Fruit fly (Drosophila melanogaster) whole organism, embryonic: ENCODE results near the gene CG33096.

Experiments used
- Aef1 ChIP-seq: fragments of 200-800 bp; sonication (Bioruptor generic); IDR thresholded peaks from 3 replicates; pipeline ENCODE4 v1.3.6; 2022; ENCODE audit warnings: missing biosample characterization, missing genetic modification characterization
- CG10267 ChIP-seq: fragments of 200-800 bp; sonication (Bioruptor generic); optimal IDR thresholded peaks from 2 replicates; lab custom pipeline; 2018; ENCODE audit warnings: missing biosample characterization, mild to moderate bottlenecking, missing genetic modification characterization, moderate library complexity
- CG10321 ChIP-seq: fragments of 200-800 bp; sonication (Bioruptor generic); IDR thresholded peaks from 2 replicates; pipeline ENCODE4 v1.3.6; 2022; ENCODE audit warnings: missing biosample characterization, missing genetic modification characterization
- CG11085 ChIP-seq: fragments of 200-800 bp; sonication (Bioruptor generic); IDR thresholded peaks from 2 replicates; pipeline ENCODE4 v1.3.6; 2022; ENCODE audit warnings: missing biosample characterization, missing genetic modification characterization
- CG11504 ChIP-seq: fragments of 200-800 bp; sonication (Bioruptor generic); optimal IDR thresholded peaks from 3 replicates; lab custom pipeline; 2019; ENCODE audit warnings: missing biosample characterization, mild to moderate bottlenecking, missing genetic modification characterization, moderate library complexity
- CG12071 ChIP-seq: fragments of 200-800 bp; sonication (Bioruptor generic); optimal IDR thresholded peaks from 3 replicates; lab custom pipeline; 2018; ENCODE audit warnings: missing biosample characterization, mild to moderate bottlenecking, missing genetic modification characterization
- CG13123 ChIP-seq: fragments of 200-800 bp; sonication (Bioruptor generic); optimal IDR thresholded peaks from 2 replicates; lab custom pipeline; 2016; ENCODE audit warnings: missing biosample characterization, missing genetic modification characterization
- CG15073 ChIP-seq: fragments of 200-800 bp; sonication (Bioruptor generic); optimal IDR thresholded peaks from 2 replicates; lab custom pipeline; 2016; ENCODE audit warnings: missing biosample characterization, missing genetic modification characterization
- CG1647 ChIP-seq: fragments of 200-800 bp; sonication (Bioruptor generic); optimal IDR thresholded peaks from 3 replicates; lab custom pipeline; 2016; ENCODE audit warnings: missing biosample characterization, missing genetic modification characterization
- CG17568 ChIP-seq: fragments of 200-800 bp; sonication (Bioruptor generic); optimal IDR thresholded peaks from 2 replicates; lab custom pipeline; 2018; ENCODE audit warnings: missing biosample characterization, mild to moderate bottlenecking, missing genetic modification characterization, moderate library complexity
- CG1792 ChIP-seq: fragments of 200-800 bp; sonication (Bioruptor generic); optimal IDR thresholded peaks from 2 replicates; lab custom pipeline; 2016; ENCODE audit warnings: missing biosample characterization, missing genetic modification characterization
- CG2678 ChIP-seq: fragments of 200-800 bp; sonication (Bioruptor generic); optimal IDR thresholded peaks from 3 replicates; lab custom pipeline; 2019; ENCODE audit warnings: missing biosample characterization, mild to moderate bottlenecking, missing genetic modification characterization, moderate library complexity
- CG42726 ChIP-seq: fragments of 200-800 bp; sonication (Bioruptor generic); IDR thresholded peaks from 2 replicates; pipeline ENCODE4 v1.3.6; 2022; ENCODE audit warnings: missing biosample characterization, missing genetic modification characterization; ENCODE audit not compliant: partially characterized antibody
- CG4282 ChIP-seq: fragments of 200-800 bp; sonication (Bioruptor generic); optimal IDR thresholded peaks from 2 replicates; lab custom pipeline; 2016; ENCODE audit warnings: missing biosample characterization, missing genetic modification characterization
- CG4820 ChIP-seq: fragments of 200-800 bp; sonication (Bioruptor generic); optimal IDR thresholded peaks from 3 replicates; lab custom pipeline; 2016; ENCODE audit warnings: missing biosample characterization, missing genetic modification characterization
- CG5180 ChIP-seq: fragments of 200-800 bp; sonication (Bioruptor generic); optimal IDR thresholded peaks from 3 replicates; lab custom pipeline; 2017; ENCODE audit warnings: missing biosample characterization, missing genetic modification characterization, mild to moderate bottlenecking, moderate library complexity, missing genetic modification reagents
- CG6813 ChIP-seq: fragments of 200-800 bp; sonication (Bioruptor generic); optimal IDR thresholded peaks from 2 replicates; lab custom pipeline; 2017; ENCODE audit warnings: missing biosample characterization, missing genetic modification characterization, mild to moderate bottlenecking, moderate library complexity, missing genetic modification reagents
- CG8290 ChIP-seq, 3 experiments: fragments of 200-800 bp; sonication (Bioruptor generic); optimal IDR thresholded peaks; 2 replicates each; lab custom pipeline; 2016 to 2019; ENCODE audit warnings: missing biosample characterization in 3 of 3, missing genetic modification characterization in 3 of 3, mild to moderate bottlenecking in 2 of 3, moderate library complexity in 1 of 3
- CG8359 ChIP-seq: fragments of 200-800 bp; sonication (Bioruptor generic); optimal IDR thresholded peaks from 2 replicates; lab custom pipeline; 2017; ENCODE audit warnings: missing biosample characterization, mild to moderate bottlenecking, missing genetic modification characterization, borderline replicate concordance
- CG8388 ChIP-seq: fragments of 200-800 bp; sonication (Bioruptor generic); optimal IDR thresholded peaks from 2 replicates; lab custom pipeline; 2019; ENCODE audit warnings: missing biosample characterization, mild to moderate bottlenecking, missing genetic modification characterization, moderate library complexity
- CG9876 ChIP-seq: fragments of 200-800 bp; sonication (Bioruptor generic); optimal IDR thresholded peaks from 2 replicates; lab custom pipeline; 2016; ENCODE audit warnings: missing biosample characterization, missing genetic modification characterization
- Drgx ChIP-seq: fragments of 200-800 bp; sonication (Bioruptor generic); IDR thresholded peaks from 2 replicates; pipeline ENCODE4 v1.3.6; 2022; ENCODE audit warnings: missing biosample characterization, missing genetic modification characterization
- Elba2 ChIP-seq: fragments of 200-800 bp; sonication (Bioruptor generic); optimal IDR thresholded peaks from 3 replicates; lab custom pipeline; 2016; ENCODE audit warnings: missing biosample characterization, missing genetic modification characterization
- Fer1 ChIP-seq: fragments of 200-800 bp; sonication (Bioruptor generic); optimal IDR thresholded peaks from 2 replicates; lab custom pipeline; 2017; ENCODE audit warnings: missing biosample characterization, mild to moderate bottlenecking, missing genetic modification characterization
- HLHmδ ChIP-seq: fragments of 200-800 bp; sonication (Bioruptor generic); optimal IDR thresholded peaks from 2 replicates; lab custom pipeline; 2018; ENCODE audit warnings: missing biosample characterization, mild to moderate bottlenecking, missing genetic modification characterization, moderate library complexity
- Hand ChIP-seq: fragments of 200-800 bp; sonication (Bioruptor generic); optimal IDR thresholded peaks from 2 replicates; lab custom pipeline; 2017; ENCODE audit warnings: mild to moderate bottlenecking, missing biosample characterization, missing genetic modification reagents, missing genetic modification characterization
- MESR4 ChIP-seq: fragments of 200-800 bp; sonication (Bioruptor generic); optimal IDR thresholded peaks from 2 replicates; lab custom pipeline; 2018; ENCODE audit warnings: missing biosample characterization, mild to moderate bottlenecking, missing genetic modification characterization, moderate library complexity
- Med ChIP-seq: fragments of 200-800 bp; sonication (Bioruptor generic); peaks from one replicate; lab custom pipeline; 2016; ENCODE audit warnings: missing biosample characterization, missing genetic modification characterization, mild to moderate bottlenecking, inconsistent platforms, moderate library complexity
- Myb ChIP-seq: fragments of 200-800 bp; sonication (Bioruptor generic); optimal IDR thresholded peaks from 2 replicates; lab custom pipeline; 2016; ENCODE audit warnings: missing biosample characterization, missing genetic modification characterization
- NFAT ChIP-seq: fragments of 200-800 bp; sonication (Bioruptor generic); IDR thresholded peaks from 2 replicates; pipeline ENCODE4 v1.3.6; 2022; ENCODE audit warnings: missing biosample characterization, missing genetic modification characterization
- Nf-YC ChIP-seq: fragments of 200-800 bp; optimal IDR thresholded peaks from 3 replicates; lab custom pipeline; 2019; ENCODE audit warnings: missing biosample characterization, mild to moderate bottlenecking, missing genetic modification characterization, moderate library complexity
- Ravus ChIP-seq: fragments of 200-800 bp; sonication (Bioruptor generic); IDR thresholded peaks from 2 replicates; pipeline ENCODE4 v1.3.6; 2022; ENCODE audit warnings: missing biosample characterization, missing genetic modification characterization
- Six4 ChIP-seq: fragments of 200-800 bp; sonication (Bioruptor generic); optimal IDR thresholded peaks from 2 replicates; lab custom pipeline; 2016; ENCODE audit warnings: missing biosample characterization, missing genetic modification characterization
- Sox100B ChIP-seq: fragments of 200-800 bp; sonication (Bioruptor generic); optimal IDR thresholded peaks from 3 replicates; lab custom pipeline; 2018; ENCODE audit warnings: missing biosample characterization, mild to moderate bottlenecking, missing genetic modification characterization
- Sox102F ChIP-seq: fragments of 200-800 bp; sonication (Bioruptor generic); optimal IDR thresholded peaks from 2 replicates; lab custom pipeline; 2018; ENCODE audit warnings: missing biosample characterization, mild to moderate bottlenecking, missing genetic modification characterization, moderate library complexity
- Stat92E ChIP-seq, 3 experiments: fragments of >200 bp in 2 of 3; fragments of 200-800 bp in 1 of 3; sonication (Bioruptor generic) in 1 of 3; optimal IDR thresholded peaks; 2 replicates each; lab custom pipeline; 2017 to 2019; ENCODE audit warnings: missing biosample characterization in 3 of 3, missing genetic modification characterization in 3 of 3, mild to moderate bottlenecking in 1 of 3, moderate library complexity in 1 of 3
- bowl ChIP-seq: fragments of 200-800 bp; sonication (Bioruptor generic); IDR thresholded peaks from 2 replicates; pipeline ENCODE4 v1.3.6; 2022; ENCODE audit warnings: missing biosample characterization, missing genetic modification characterization
- dysf ChIP-seq: fragments of 200-800 bp; sonication (Bioruptor generic); IDR thresholded peaks from 3 replicates; pipeline ENCODE4 v1.3.6; 2022; ENCODE audit warnings: missing biosample characterization, missing genetic modification characterization
- gem ChIP-seq: fragments of 200-800 bp; sonication (Bioruptor generic); optimal IDR thresholded peaks from 2 replicates; lab custom pipeline; 2019; ENCODE audit warnings: missing biosample characterization, mild to moderate bottlenecking, missing genetic modification characterization, moderate library complexity
- hth ChIP-seq: fragments of >200 bp; optimal IDR thresholded peaks from 2 replicates; lab custom pipeline; 2017; ENCODE audit warnings: inconsistent platforms
- lab ChIP-seq: fragments of 200-800 bp; sonication (Bioruptor generic); optimal IDR thresholded peaks from 3 replicates; lab custom pipeline; 2017; ENCODE audit warnings: missing biosample characterization, missing genetic modification characterization, mild to moderate bottlenecking, moderate library complexity, missing genetic modification reagents
- org-1 ChIP-seq: fragments of 200-800 bp; sonication (Bioruptor generic); optimal IDR thresholded peaks from 2 replicates; lab custom pipeline; 2017; ENCODE audit warnings: missing biosample characterization, missing genetic modification characterization
- pfk ChIP-seq: fragments of 200-800 bp; sonication (Bioruptor generic); optimal IDR thresholded peaks from 2 replicates; lab custom pipeline; 2018; ENCODE audit warnings: missing biosample characterization, mild to moderate bottlenecking, missing genetic modification characterization, moderate library complexity
- prd ChIP-seq, 3 experiments: fragments of >200 bp in 2 of 3; fragments of 200-800 bp in 1 of 3; sonication (Bioruptor generic) in 1 of 3; optimal IDR thresholded peaks in 2 of 3; IDR thresholded peaks in 1 of 3; 2 replicates in 2 of 3; 3 replicates in 1 of 3; pipeline versions ENCODE4 v1.3.6 to Lab custom; 2017 to 2022; ENCODE audit warnings: missing biosample characterization in 1 of 3, missing genetic modification characterization in 1 of 3
- salm ChIP-seq: fragments of 200-800 bp; sonication (Bioruptor generic); optimal IDR thresholded peaks from 2 replicates; lab custom pipeline; 2018; ENCODE audit warnings: missing biosample characterization, mild to moderate bottlenecking, missing genetic modification characterization
- sens ChIP-seq: fragments of 200-800 bp; sonication (Bioruptor generic); peaks from one replicate; lab custom pipeline; 2016; ENCODE audit warnings: missing biosample characterization, missing genetic modification characterization
- sob ChIP-seq: fragments of 200-800 bp; sonication (Bioruptor generic); IDR thresholded peaks from 2 replicates; pipeline ENCODE4 v1.3.6; 2022; ENCODE audit warnings: missing biosample characterization, missing genetic modification characterization
- stwl ChIP-seq: fragments of 200-800 bp; sonication (Bioruptor generic); optimal IDR thresholded peaks from 3 replicates; lab custom pipeline; 2018; ENCODE audit warnings: missing biosample characterization, mild to moderate bottlenecking, missing genetic modification characterization, moderate library complexity
- wor ChIP-seq: fragments of 200-800 bp; sonication (Bioruptor generic); IDR thresholded peaks from 2 replicates; pipeline ENCODE4 v1.3.6; 2022; ENCODE audit warnings: missing biosample characterization, missing genetic modification characterization

Gene CG33096

DNA sequence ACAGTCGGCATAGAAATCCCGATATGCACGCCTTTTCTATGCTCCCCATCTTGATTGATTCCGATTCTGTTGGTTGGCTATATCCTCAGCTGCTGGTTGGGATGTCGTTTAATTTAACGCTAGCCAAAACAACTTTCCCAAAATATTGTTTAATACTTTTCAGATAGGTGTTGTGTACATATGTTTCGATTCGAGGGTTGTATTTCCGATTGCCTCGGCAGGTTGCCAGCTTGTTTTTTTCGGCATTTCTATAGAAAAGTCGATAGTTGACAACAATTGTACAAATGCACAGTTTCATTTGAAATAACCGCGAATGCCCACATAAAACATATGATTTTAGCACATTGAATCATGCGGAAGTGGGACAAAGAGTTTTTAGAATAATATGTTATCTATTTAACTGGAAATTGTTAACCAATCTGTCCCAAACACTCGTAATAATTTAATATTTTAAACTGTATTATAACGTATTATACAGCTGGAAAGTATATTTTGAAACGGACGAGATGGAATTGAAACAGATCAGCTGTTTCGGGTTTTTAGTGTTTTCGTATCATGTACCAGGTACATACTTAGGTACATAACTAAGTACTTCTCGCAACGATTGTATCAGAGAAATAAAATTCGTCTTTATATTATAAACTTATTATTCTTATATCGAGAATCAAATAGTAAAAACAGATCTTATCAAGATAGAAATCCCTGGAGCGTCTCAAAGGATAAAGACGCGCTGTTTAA is 42.9 kb upstream of the CG33096 start, which contains the start of gene CG31109 (continued):
- TF ChIP-seq prd (optimal IDR thresholded peaks at IDR 0.05; lab: Kevin White, UChicago) (no peak), prd (GFP tag; IDR thresholded peaks at IDR 0.05; lab: Robert Waterston, UW) (no peak), dysf (GFP tag; lab: Robert Waterston, UW) (no peak), CG6813 (no peak), CG4282 (GFP tag; lab: Kevin White, UChicago) (no peak), CG1647 (GFP tag; lab: Kevin White, UChicago) (no peak), Aef1 (no peak), sob (GFP tag; lab: Robert Waterston, UW) (no peak), Sox102F (GFP tag; lab: Kevin White, UChicago) (no peak), CG5180 (GFP tag; lab: Kevin White, UChicago) (no peak), CG11085 (no peak), lab (GFP tag; lab: Kevin White, UChicago) (no peak), CG8359 (GFP tag; lab: Kevin White, UChicago) (no peak), bowl (GFP tag; lab: Robert Waterston, UW) (no peak), Six4 (GFP tag; lab: Kevin White, UChicago) (peak; percentile 30), Sox100B (GFP tag; lab: Kevin White, UChicago) (no peak), CG10321 (no peak), Myb (peak; percentile 86), CG4820 (GFP tag; lab: Kevin White, UChicago) (no peak), HLHmδ (no peak), CG42726 (GFP tag; lab: Robert Waterston, UW) (no peak), Fer1 (GFP tag; lab: Kevin White, UChicago) (peak; percentile 7), CG15073 (GFP tag; lab: Kevin White, UChicago) (no peak), CG8290 (GFP tag; optimal IDR thresholded peaks at IDR 0.05; lab: Kevin White, UChicago) (peak; percentile 84), CG8290 (tag; optimal IDR thresholded peaks at IDR 0.05; lab: Kevin White, UChicago) (peak; percentile 73 to 89), Ravus (GFP tag; lab: Robert Waterston, UW) (no peak), MESR4 (GFP tag; lab: Kevin White, UChicago) (peak; percentile 79), CG17568 (GFP tag; lab: Kevin White, UChicago) (no peak), CG10267 (tag; lab: Kevin White, UChicago) (peak; percentile 50), NFAT (GFP tag; lab: Robert Waterston, UW) (no peak), stwl (tag; lab: Kevin White, UChicago) (peak; percentile 77), Hand (GFP tag; lab: Kevin White, UChicago) (no peak), pfk (peak; percentile 94), Stat92E (GFP tag; optimal IDR thresholded peaks at IDR 0.05; lab: Kevin White, UChicago) (no peak), Elba2 (GFP tag; lab: Kevin White, UChicago) (no peak), salm (no peak), sens (GFP tag; lab: Kevin White, UChicago) (peak; percentile 86), wor (GFP tag; lab: Robert Waterston, UW) (no peak), gem (tag; lab: Kevin White, UChicago) (peak; percentile 33), CG11504 (tag; lab: Kevin White, UChicago) (no peak), CG2678 (tag; lab: Kevin White, UChicago) (peak; percentile 24), org-1 (GFP tag; lab: Kevin White, UChicago) (no peak), CG1792 (no peak), hth (lab: Kevin White, UChicago) (no peak), CG13123 (GFP tag; lab: Kevin White, UChicago) (no peak), CG8388 (GFP tag; lab: Kevin White, UChicago) (peak; percentile 5), Nf-YC (peak; percentile 51), CG12071 (GFP tag; lab: Kevin White, UChicago) (no peak), CG9876 (no peak), Med (GFP tag; lab: Kevin White, UChicago) (peak; percentile 74), Drgx (GFP tag; lab: Robert Waterston, UW) (no peak)
